Worm (Caenorhabditis elegans): ENCODE data around the gene clec-228.

ce11 chrV:15305502-15305901 lies 33.8 kb downstream of the clec-228 start, which contains the start of gene T26H8.5:
- no peak for TF ChIP-seq F33H1.4 (GFP tag; IDR thresholded peaks at IDR 0.05)
- TF ChIP-seq ztf-18 (tag; optimal IDR thresholded peaks at IDR 0.05) = no peak
- TF ChIP-seq bed-2 (GFP tag; IDR thresholded peaks at IDR 0.05) = no peak
- TF ChIP-seq ets-4 (GFP tag; optimal IDR thresholded peaks at IDR 0.05) = no peak
- no peak for TF ChIP-seq unc-62 (GFP tag; optimal IDR thresholded peaks at IDR 0.05)
- no peak for TF ChIP-seq sea-2 (GFP tag; IDR thresholded peaks at IDR 0.05)
- no peak for TF ChIP-seq hlh-26 (GFP tag; conservative IDR thresholded peaks at IDR 0.05)
- TF ChIP-seq snpc-4 (GFP tag; optimal IDR thresholded peaks at IDR 0.05) = no peak
- no peak for TF ChIP-seq snpc-4 (tag; optimal IDR thresholded peaks at IDR 0.05)
- no peak for TF ChIP-seq Y67H2A.10 (GFP tag; conservative IDR thresholded peaks at IDR 0.05)
- TF ChIP-seq nhr-90 (tag; optimal IDR thresholded peaks at IDR 0.05) = no peak
